Fruit fly (Drosophila melanogaster) whole organism, wandering third instar larva: Measurements from ENCODE around the gene Nsun5.
A peak's percentile ranks its signal among the peaks of the same experiment; 100 is the strongest.

ENCODE experiments used
- Abd-B ChIP-seq: fragments of >200 bp; optimal IDR thresholded peaks from 2 replicates; lab custom pipeline; 2017; ENCODE audit warnings: missing biosample characterization, missing genetic modification characterization
- CG32264 ChIP-seq: fragments of 200-800 bp; sonication (Bioruptor generic); optimal IDR thresholded peaks from 2 replicates; lab custom pipeline; 2016; ENCODE audit warnings: missing biosample characterization, missing genetic modification characterization
- CG9705 ChIP-seq: fragments of 200-800 bp; sonication (Bioruptor generic); optimal IDR thresholded peaks from 2 replicates; lab custom pipeline; 2018; ENCODE audit warnings: missing biosample characterization, mild to moderate bottlenecking, missing genetic modification characterization
- CrebA ChIP-seq: fragments of 200-800 bp; sonication (Bioruptor generic); optimal IDR thresholded peaks from 2 replicates; lab custom pipeline; 2016; ENCODE audit warnings: missing biosample characterization, mild to moderate bottlenecking, missing genetic modification characterization, borderline replicate concordance
- Dfd ChIP-seq: fragments of >200 bp; optimal IDR thresholded peaks from 2 replicates; lab custom pipeline; 2017; ENCODE audit warnings: missing biosample characterization, missing genetic modification characterization
- Dif ChIP-seq: fragments of 200-275, 200-300 bp; sonication (Bioruptor generic); optimal IDR thresholded peaks from 2 replicates; lab custom pipeline; 2018; ENCODE audit warnings: missing biosample characterization, missing genetic modification characterization; ENCODE audit not compliant: partially characterized antibody
- GATAd ChIP-seq: sonication (Bioruptor generic); optimal IDR thresholded peaks from 2 replicates; lab custom pipeline; 2016; ENCODE audit warnings: missing biosample characterization, missing genetic modification characterization
- HLH106 ChIP-seq: fragments of 200-800 bp; optimal IDR thresholded peaks from 3 replicates; lab custom pipeline; 2019; ENCODE audit warnings: missing biosample characterization, mild to moderate bottlenecking, missing genetic modification characterization, moderate library complexity
- Hnf4 ChIP-seq: fragments of 200-800 bp; sonication (Bioruptor generic); optimal IDR thresholded peaks from 2 replicates; lab custom pipeline; 2016; ENCODE audit warnings: missing biosample characterization, mild to moderate bottlenecking, missing genetic modification characterization
- Hr78 ChIP-seq: fragments of >200 bp; optimal IDR thresholded peaks from 2 replicates; lab custom pipeline; 2017; ENCODE audit warnings: missing biosample characterization, missing genetic modification characterization
- Hr83 ChIP-seq: fragments of 200-300 bp; sonication (Bioruptor generic); optimal IDR thresholded peaks from 2 replicates; lab custom pipeline; 2016; ENCODE audit warnings: missing biosample characterization, mild to moderate bottlenecking, missing genetic modification characterization, moderate library complexity; ENCODE audit not compliant: poor library complexity, severe bottlenecking
- Jra ChIP-seq: sonication (Bioruptor generic); optimal IDR thresholded peaks from 2 replicates; lab custom pipeline; 2016; ENCODE audit warnings: missing biosample characterization, missing genetic modification characterization
- Mio ChIP-seq: sonication (Bioruptor generic); optimal IDR thresholded peaks from 2 replicates; lab custom pipeline; 2016; ENCODE audit warnings: missing biosample characterization, missing genetic modification characterization
- Myc ChIP-seq: fragments of >200 bp; optimal IDR thresholded peaks from 2 replicates; lab custom pipeline; 2017
- N ChIP-seq: fragments of >200 bp; optimal IDR thresholded peaks from 2 replicates; lab custom pipeline; 2018; ENCODE audit warnings: missing biosample characterization, missing external identifiers, missing genetic modification characterization
- OdsH ChIP-seq: fragments of 200-800 bp; sonication (Bioruptor generic); optimal IDR thresholded peaks from 2 replicates; lab custom pipeline; 2016; ENCODE audit warnings: missing biosample characterization, mild to moderate bottlenecking, missing genetic modification characterization
- Rel ChIP-seq, 2 experiments: fragments of 200-800 bp; sonication (Bioruptor generic) in 1 of 2; optimal IDR thresholded peaks; 2 replicates in 1 of 2; 3 replicates in 1 of 2; lab custom pipeline; 2016 to 2019; ENCODE audit warnings: mild to moderate bottlenecking in 2 of 2, missing biosample characterization in 2 of 2, missing genetic modification characterization in 2 of 2, moderate library complexity in 1 of 2
- Sp1 ChIP-seq: fragments of 200-800 bp; sonication (Bioruptor generic); optimal IDR thresholded peaks from 3 replicates; lab custom pipeline; 2019; ENCODE audit warnings: missing biosample characterization, mild to moderate bottlenecking, missing genetic modification characterization, moderate library complexity
- Vsx2 ChIP-seq: fragments of 200-300, 225-300 bp; sonication (Bioruptor generic); optimal IDR thresholded peaks from 2 replicates; lab custom pipeline; 2018; ENCODE audit warnings: missing biosample characterization, missing genetic modification characterization; ENCODE audit not compliant: partially characterized antibody
- br ChIP-seq: fragments of 200-800 bp; sonication (Bioruptor generic); optimal IDR thresholded peaks from 2 replicates; lab custom pipeline; 2016; ENCODE audit warnings: missing biosample characterization, missing genetic modification characterization
- brk ChIP-seq: fragments of 200-800 bp; sonication (Bioruptor generic); optimal IDR thresholded peaks from 2 replicates; lab custom pipeline; 2016; ENCODE audit warnings: missing biosample characterization, mild to moderate bottlenecking, missing genetic modification characterization
- dl ChIP-seq, 2 experiments: fragments of 175-275, 200-275 bp in 1 of 2; fragments of 200-275 bp in 1 of 2; sonication (Bioruptor generic); optimal IDR thresholded peaks; lab custom pipeline; 2018; ENCODE audit warnings: mild to moderate bottlenecking in 2 of 2, missing biosample characterization in 2 of 2, missing genetic modification characterization in 2 of 2, moderate library complexity in 2 of 2; ENCODE audit not compliant: partially characterized antibody in 2 of 2, insufficient read depth in 1 of 2
- dmrt93B ChIP-seq: fragments of 200-800 bp; sonication (Bioruptor generic); optimal IDR thresholded peaks from 2 replicates; lab custom pipeline; 2018; ENCODE audit warnings: missing biosample characterization, mild to moderate bottlenecking, missing genetic modification characterization
- dsf ChIP-seq: sonication (Bioruptor generic); optimal IDR thresholded peaks from 2 replicates; lab custom pipeline; 2016; ENCODE audit warnings: missing biosample characterization, missing genetic modification characterization, borderline replicate concordance
- ey ChIP-seq: fragments of 200-800 bp; sonication (Bioruptor generic); optimal IDR thresholded peaks from 2 replicates; lab custom pipeline; 2016; ENCODE audit warnings: missing biosample characterization, missing genetic modification characterization
- foxo ChIP-seq, 2 experiments: fragments of 200-800 bp; sonication (Bioruptor generic); optimal IDR thresholded peaks; 2 replicates in 1 of 2; 3 replicates in 1 of 2; lab custom pipeline; 2016 to 2017; ENCODE audit warnings: missing biosample characterization in 2 of 2, missing genetic modification characterization in 2 of 2
- fru ChIP-seq: fragments of 200-800 bp; sonication (Bioruptor generic); optimal IDR thresholded peaks from 3 replicates; lab custom pipeline; 2016; ENCODE audit warnings: missing biosample characterization, mild to moderate bottlenecking, missing genetic modification characterization
- h ChIP-seq: fragments of 200-800 bp; sonication (Bioruptor generic); optimal IDR thresholded peaks from 3 replicates; lab custom pipeline; 2016; ENCODE audit warnings: missing biosample characterization, mild to moderate bottlenecking, missing genetic modification characterization
- jim ChIP-seq: fragments of 175-275, 200-325 bp; sonication (Bioruptor generic); optimal IDR thresholded peaks from 2 replicates; lab custom pipeline; 2016; ENCODE audit warnings: missing biosample characterization, mild to moderate bottlenecking, missing genetic modification characterization
- lola ChIP-seq: fragments of >200 bp; optimal IDR thresholded peaks from 2 replicates; lab custom pipeline; 2017; ENCODE audit warnings: missing biosample characterization, missing genetic modification characterization
- pan ChIP-seq: fragments of >200 bp; optimal IDR thresholded peaks from 2 replicates; lab custom pipeline; 2017
- psq ChIP-seq: fragments of 200-800 bp; sonication (Bioruptor generic); optimal IDR thresholded peaks from 3 replicates; lab custom pipeline; 2017; ENCODE audit warnings: missing biosample characterization, mild to moderate bottlenecking, missing genetic modification characterization, moderate library complexity
- rgr ChIP-seq: fragments of 200-800 bp; sonication (Bioruptor generic); optimal IDR thresholded peaks from 3 replicates; lab custom pipeline; 2016; ENCODE audit warnings: missing biosample characterization, mild to moderate bottlenecking, missing genetic modification characterization
- sage ChIP-seq: fragments of 200-800 bp; sonication (Bioruptor generic); optimal IDR thresholded peaks from 2 replicates; lab custom pipeline; 2016; ENCODE audit warnings: missing biosample characterization, mild to moderate bottlenecking, missing genetic modification characterization
- sv ChIP-seq: fragments of 200-800 bp; sonication (Bioruptor generic); optimal IDR thresholded peaks from 3 replicates; lab custom pipeline; 2016; ENCODE audit warnings: missing biosample characterization, missing genetic modification characterization
- tai ChIP-seq: sonication (Bioruptor generic); optimal IDR thresholded peaks from 2 replicates; lab custom pipeline; 2016; ENCODE audit warnings: missing biosample characterization, missing genetic modification characterization
- usp ChIP-seq: fragments of >200 bp; optimal IDR thresholded peaks from 2 replicates; lab custom pipeline; 2017; ENCODE audit warnings: missing biosample characterization, missing genetic modification characterization
- woc ChIP-seq: sonication (Bioruptor generic); optimal IDR thresholded peaks from 2 replicates; lab custom pipeline; 2016; ENCODE audit warnings: missing biosample characterization, mild to moderate bottlenecking, missing genetic modification characterization

Nsun5 gene

dm6 chr3R:19181214-19181613 is 19.1 kb upstream of the Nsun5 start:
- TF ChIP-seq Myc (no peak), brk (peak; percentile 5), psq (GFP tag; lab: Kevin White, UChicago) (no peak), rgr (GFP tag; lab: Kevin White, UChicago) (peak; percentile 62), Hr78 (no peak), CrebA (GFP tag; lab: Kevin White, UChicago) (no peak), sage (GFP tag; lab: Kevin White, UChicago) (no peak), CG32264 (GFP tag; lab: Kevin White, UChicago) (no peak), usp (GFP tag; lab: Kevin White, UChicago) (no peak), sv (GFP tag; lab: Kevin White, UChicago) (no peak), ey (peak; percentile 61), lola (GFP tag; lab: Kevin White, UChicago) (no peak), jim (GFP tag; lab: Kevin White, UChicago) (no peak), woc (GFP tag; lab: Kevin White, UChicago) (peak; percentile 42), Mio (GFP tag; lab: Kevin White, UChicago) (no peak), OdsH (GFP tag; lab: Kevin White, UChicago) (peak; percentile 73), N (GFP tag; lab: Kevin White, UChicago) (no peak), CG9705 (peak; percentile 18), h (GFP tag; lab: Kevin White, UChicago) (peak; percentile 84), Jra (GFP tag; lab: Kevin White, UChicago) (no peak), Dif (GFP tag; lab: Kevin White, UChicago) (no peak), GATAd (GFP tag; lab: Kevin White, UChicago) (no peak), dl (GFP tag; optimal IDR thresholded peaks at IDR 0.05; lab: Kevin White, UChicago; ENCODE audit: insufficient read depth in 1 of 2, partially characterized antibody in 2 of 2) (no peak), Abd-B (GFP tag; lab: Kevin White, UChicago) (no peak), dsf (no peak), HLH106 (tag; lab: Kevin White, UChicago) (peak; percentile 68), fru (GFP tag; lab: Kevin White, UChicago) (peak; percentile 68), Dfd (GFP tag; lab: Kevin White, UChicago) (no peak), foxo (GFP tag; optimal IDR thresholded peaks at IDR 0.05; lab: Kevin White, UChicago) (peak in 1 of 2 experiments; percentile 70), Rel (GFP tag; optimal IDR thresholded peaks at IDR 0.05; lab: Kevin White, UChicago) (no peak), Rel (tag; optimal IDR thresholded peaks at IDR 0.05; lab: Kevin White, UChicago) (no peak), Hr83 (no peak), tai (peak; percentile 25), Hnf4 (GFP tag; lab: Kevin White, UChicago) (peak; percentile 14), Vsx2 (no peak), pan (lab: Kevin White, UChicago) (no peak), dmrt93B (GFP tag; lab: Kevin White, UChicago) (peak; percentile 58), Sp1 (GFP tag; lab: Kevin White, UChicago) (peak; percentile 68), br (GFP tag; lab: Kevin White, UChicago) (peak; percentile 56)

dm6 chr3R:19180263-19180893 is 18.3 kb upstream of the Nsun5 start, which contains the start of the genes CG5555 and myd:
TSS of gene CG5555 (minus strand) at chr3R:19180538.
TSS of gene myd (plus strand) at chr3R:19180659.
- no peak for TF ChIP-seq CG9705
- no peak for TF ChIP-seq Dfd (GFP tag; lab: Kevin White, UChicago)
- peak; percentile 54 for TF ChIP-seq CG32264 (GFP tag; lab: Kevin White, UChicago)
- no peak for TF ChIP-seq jim (GFP tag; lab: Kevin White, UChicago)
- TF ChIP-seq fru (GFP tag; lab: Kevin White, UChicago) = peak; percentile 90
- TF ChIP-seq rgr (GFP tag; lab: Kevin White, UChicago) = peak; percentile 72
- no peak for TF ChIP-seq lola (GFP tag; lab: Kevin White, UChicago)
- peak; percentile 20 for TF ChIP-seq Vsx2
- TF ChIP-seq HLH106 (tag; lab: Kevin White, UChicago) = peak; percentile 52
- TF ChIP-seq br (GFP tag; lab: Kevin White, UChicago) = peak; percentile 64
- TF ChIP-seq dl (GFP tag; optimal IDR thresholded peaks at IDR 0.05; lab: Kevin White, UChicago; ENCODE audit: insufficient read depth in 1 of 2, partially characterized antibody in 2 of 2) = no peak
- TF ChIP-seq Jra (GFP tag; lab: Kevin White, UChicago) = peak; percentile 47
- peak; percentile 39 for TF ChIP-seq dsf
- peak; percentile 54 for TF ChIP-seq Sp1 (GFP tag; lab: Kevin White, UChicago)
- TF ChIP-seq Hr78 = no peak
- TF ChIP-seq dmrt93B (GFP tag; lab: Kevin White, UChicago) = no peak
- TF ChIP-seq OdsH (GFP tag; lab: Kevin White, UChicago) = peak; percentile 64
- peak; percentile 32 for TF ChIP-seq CrebA (GFP tag; lab: Kevin White, UChicago)
- peak; percentile 77 for TF ChIP-seq psq (GFP tag; lab: Kevin White, UChicago)
- peak in 1 of 2 experiments; percentile 62 for TF ChIP-seq foxo (GFP tag; optimal IDR thresholded peaks at IDR 0.05; lab: Kevin White, UChicago)
- peak; percentile 68 for TF ChIP-seq ey
- peak; percentile 78 for TF ChIP-seq tai
- TF ChIP-seq sv (GFP tag; lab: Kevin White, UChicago) = peak; percentile 10
- no peak for TF ChIP-seq Abd-B (GFP tag; lab: Kevin White, UChicago)
- peak; percentile 27 for TF ChIP-seq woc (GFP tag; lab: Kevin White, UChicago)
- TF ChIP-seq Hnf4 (GFP tag; lab: Kevin White, UChicago) = peak; percentile 78
- no peak for TF ChIP-seq Rel (GFP tag; optimal IDR thresholded peaks at IDR 0.05; lab: Kevin White, UChicago)
- TF ChIP-seq Rel (tag; optimal IDR thresholded peaks at IDR 0.05; lab: Kevin White, UChicago) = peak; percentile 39
- peak; percentile 7 for TF ChIP-seq GATAd (GFP tag; lab: Kevin White, UChicago)
- no peak for TF ChIP-seq usp (GFP tag; lab: Kevin White, UChicago)
- TF ChIP-seq sage (GFP tag; lab: Kevin White, UChicago) = peak; percentile 30
- TF ChIP-seq N (GFP tag; lab: Kevin White, UChicago) = no peak
- TF ChIP-seq Dif (GFP tag; lab: Kevin White, UChicago) = peak; percentile 51
- no peak for TF ChIP-seq Myc
- TF ChIP-seq h (GFP tag; lab: Kevin White, UChicago) = peak; percentile 82
- TF ChIP-seq brk = peak; percentile 80
- TF ChIP-seq Mio (GFP tag; lab: Kevin White, UChicago) = no peak
